Worm (Caenorhabditis elegans): Measurements from ENCODE around the gene C16C8.19.

DNA sequence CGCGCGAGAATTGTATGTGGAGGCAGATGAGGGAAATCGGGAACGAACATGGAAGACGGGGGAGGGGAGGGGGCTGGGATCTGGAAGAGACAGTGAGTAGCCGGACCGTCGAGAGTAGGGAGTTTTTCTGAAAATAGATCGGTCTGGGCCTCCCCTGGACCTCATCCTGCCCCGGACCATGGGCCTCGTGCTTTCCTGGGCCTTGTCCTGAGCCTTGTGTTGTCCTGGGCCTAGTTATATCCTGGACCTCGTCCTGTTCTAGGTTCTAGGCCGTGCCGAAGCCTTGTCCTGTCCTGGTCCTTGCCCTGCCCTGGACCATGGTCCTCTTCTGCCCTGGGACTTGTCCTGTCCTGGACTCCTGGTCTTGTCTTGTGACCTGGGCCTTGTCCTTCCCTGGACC lies 20.9 kb upstream of the C16C8.19 start:
- TF ChIP-seq lsy-2 (tag; optimal IDR thresholded peaks at IDR 0.05) (no peak), nhr-237 (tag; optimal IDR thresholded peaks at IDR 0.05) (no peak), elt-1 (tag; optimal IDR thresholded peaks at IDR 0.05; ENCODE audit: borderline replicate concordance, insufficient read depth) (no peak), snpc-4 (tag; optimal IDR thresholded peaks at IDR 0.05) (no peak), mep-1 (tag; optimal IDR thresholded peaks at IDR 0.05) (no peak), ces-1 (GFP tag; optimal IDR thresholded peaks at IDR 0.05) (no peak), sptf-1 (tag; optimal IDR thresholded peaks at IDR 0.05) (no peak), unc-39 (tag; optimal IDR thresholded peaks at IDR 0.05) (no peak), unc-62 (GFP tag; optimal IDR thresholded peaks at IDR 0.05) (no peak), sem-2 (GFP tag; optimal IDR thresholded peaks at IDR 0.05) (no peak), pha-4 (tag; optimal IDR thresholded peaks at IDR 0.05) (no peak), nhr-28 (tag; optimal IDR thresholded peaks at IDR 0.05) (no peak), nhr-12 (tag; optimal IDR thresholded peaks at IDR 0.05) (no peak), ztf-11 (tag; optimal IDR thresholded peaks at IDR 0.05) (no peak)

Measured in whole organism, mixed stage, embryonic.